Worm (Caenorhabditis elegans): Measurements from ENCODE around the gene C06H2.7.

C06H2.7 gene

DNA sequence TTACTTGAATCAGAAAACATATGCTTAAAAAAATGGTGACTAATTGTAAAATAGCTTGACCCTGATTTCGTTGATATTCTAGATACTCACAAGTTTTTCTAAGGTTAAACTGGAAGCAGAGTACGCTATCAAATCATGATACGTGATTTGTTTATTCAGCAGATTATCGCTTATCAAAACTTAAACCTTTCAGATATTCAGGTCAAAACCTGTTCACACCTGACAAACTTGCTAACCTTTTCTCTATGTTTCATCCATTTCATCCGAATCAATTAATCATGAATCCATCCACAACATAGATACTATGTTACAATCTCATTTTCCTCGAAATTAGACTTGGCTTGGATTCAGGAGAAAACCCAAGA, 3.2 kb upstream of the C06H2.7 start:
- TF ChIP-seq nhr-48 (tag; optimal IDR thresholded peaks at IDR 0.05) (peak; percentile 71), nhr-25 (tag; optimal IDR thresholded peaks at IDR 0.05; ENCODE audit: borderline replicate concordance, insufficient read depth) (peak; percentile 62), nhr-102 (tag; optimal IDR thresholded peaks at IDR 0.05) (peak; percentile 35), aly-2 (tag; optimal IDR thresholded peaks at IDR 0.05) (no peak), zip-11 (GFP tag; IDR thresholded peaks at IDR 0.05) (no peak), aha-1 (tag) (peak; percentile 98), unc-62 (GFP tag; optimal IDR thresholded peaks at IDR 0.05 in 1 of 2) (peak in 1 of 2 experiments; percentile 27), unc-62 (tag; optimal IDR thresholded peaks at IDR 0.05) (no peak), unc-39 (tag; optimal IDR thresholded peaks at IDR 0.05) (no peak), hlh-30 (tag; optimal IDR thresholded peaks at IDR 0.05; ENCODE audit: insufficient read depth) (peak; percentile 30), cey-2 (tag; optimal IDR thresholded peaks at IDR 0.05; ENCODE audit: borderline replicate concordance, insufficient read depth) (peak; percentile 26), zfp-3 (GFP tag; conservative IDR thresholded peaks at IDR 0.05) (peak; percentile 81; the same call in 1 of the 2 replicates), jun-1 (tag; optimal IDR thresholded peaks at IDR 0.05) (no peak), mdl-1 (tag; optimal IDR thresholded peaks at IDR 0.05) (no peak), ceh-28 (tag; optimal IDR thresholded peaks at IDR 0.05) (no peak), ama-1 (optimal IDR thresholded peaks at IDR 0.05) (peak; percentile 44), mep-1 (tag; optimal IDR thresholded peaks at IDR 0.05) (peak; percentile 62)

DNA sequence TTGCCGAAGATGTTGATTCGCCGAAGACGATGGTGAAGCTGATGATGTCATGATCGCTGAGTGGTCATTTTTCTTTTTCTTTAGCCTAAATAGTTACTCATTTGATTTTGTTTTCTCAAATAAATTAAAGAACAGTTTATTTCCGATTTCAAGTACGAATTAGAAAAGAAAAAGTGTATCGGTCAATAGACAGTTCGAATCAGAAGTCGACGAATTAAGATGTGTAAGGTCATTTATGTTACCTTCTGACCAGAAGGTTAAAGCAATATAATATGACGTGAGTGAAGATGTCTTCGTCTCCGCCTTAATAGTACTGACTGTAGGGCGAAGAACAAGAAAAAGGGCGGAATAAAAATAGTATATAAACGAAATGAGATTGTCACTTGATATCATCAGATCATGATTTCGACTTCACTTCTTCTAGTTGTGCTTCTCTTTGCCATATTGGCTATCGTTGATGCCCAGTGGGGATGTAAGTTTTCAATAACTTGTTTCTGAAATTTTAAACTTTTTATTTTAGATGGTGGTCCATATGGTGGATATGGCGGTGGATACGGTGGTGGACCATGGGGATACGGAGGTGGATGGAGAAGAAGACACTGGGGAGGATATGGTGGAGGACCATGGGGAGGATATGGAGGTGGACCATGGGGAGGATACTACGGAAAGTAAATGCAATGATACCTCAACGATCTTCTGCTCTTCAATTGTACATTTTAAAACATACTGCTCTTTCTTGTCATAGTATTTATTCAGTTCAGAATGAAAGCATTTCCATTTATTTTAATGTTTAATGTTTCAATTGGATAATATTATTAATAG, 2.6 kb upstream of the C06H2.7 start, which contains the start of the genes T19C4.24 and nlp-33:
TSS of gene T19C4.24 (minus strand) at position 51 of the 822 bp plus-strand sequence.
TSS of gene nlp-33 (plus strand) at position 389 of the 822 bp plus-strand sequence.
- TF ChIP-seq ceh-82 (tag; optimal IDR thresholded peaks at IDR 0.05): no peak
- no peak for TF ChIP-seq skn-1 (tag; optimal IDR thresholded peaks at IDR 0.05)
- TF ChIP-seq dpl-1 (GFP tag; optimal IDR thresholded peaks at IDR 0.05): no peak
- TF ChIP-seq ceh-62 (tag; optimal IDR thresholded peaks at IDR 0.05): no peak
- no peak for TF ChIP-seq F49E8.2 (tag; optimal IDR thresholded peaks at IDR 0.05; ENCODE audit: borderline replicate concordance)
- no peak for TF ChIP-seq lir-3 (tag; optimal IDR thresholded peaks at IDR 0.05)
- no peak for TF ChIP-seq unc-130 (GFP tag; optimal IDR thresholded peaks at IDR 0.05)
- TF ChIP-seq nhr-42 (GFP tag; IDR thresholded peaks at IDR 0.05): no peak
- no peak for TF ChIP-seq mdl-1 (tag; optimal IDR thresholded peaks at IDR 0.05)
- peak; percentile 94 for TF ChIP-seq ama-1 (optimal IDR thresholded peaks at IDR 0.05)
- TF ChIP-seq ztf-11 (tag; optimal IDR thresholded peaks at IDR 0.05): no peak
- TF ChIP-seq gei-8 (GFP tag; optimal IDR thresholded peaks at IDR 0.05): peak; percentile 50
- TF ChIP-seq ceh-28 (tag; optimal IDR thresholded peaks at IDR 0.05): no peak
- no peak for TF ChIP-seq mes-2 (tag; optimal IDR thresholded peaks at IDR 0.05; ENCODE audit: poor library complexity, severe bottlenecking)
- TF ChIP-seq ZK546.5 (tag; optimal IDR thresholded peaks at IDR 0.05): no peak
- no peak for TF ChIP-seq nhr-237 (tag; optimal IDR thresholded peaks at IDR 0.05)
- TF ChIP-seq zfp-2 (tag; optimal IDR thresholded peaks at IDR 0.05): no peak
- TF ChIP-seq lim-7 (GFP tag; IDR thresholded peaks at IDR 0.05): no peak
- no peak for TF ChIP-seq sdz-12 (GFP tag; optimal IDR thresholded peaks at IDR 0.05)
- no peak for TF ChIP-seq vab-7 (GFP tag; IDR thresholded peaks at IDR 0.05)
- TF ChIP-seq mxl-2 (GFP tag; conservative IDR thresholded peaks at IDR 0.05): 0 out of 2 replicates have a peak, but pooled peaks have one; percentile 50
- no peak for TF ChIP-seq snpc-1.2 (GFP tag; IDR thresholded peaks at IDR 0.05)
- 0 out of 2 replicates have a peak, but pooled peaks have one; percentile 14 for TF ChIP-seq egl-43 (GFP tag; IDR thresholded peaks at IDR 0.05)
- TF ChIP-seq daf-12 (tag; optimal IDR thresholded peaks at IDR 0.05): no peak
- no peak for TF ChIP-seq tag-97 (GFP tag; IDR thresholded peaks at IDR 0.05)
- no peak for TF ChIP-seq fkh-10 (GFP tag; optimal IDR thresholded peaks at IDR 0.05)
- no peak for TF ChIP-seq egl-27 (tag; optimal IDR thresholded peaks at IDR 0.05)
- TF ChIP-seq F44E2.7 (GFP tag; IDR thresholded peaks at IDR 0.05): no peak
- TF ChIP-seq lin-38 (GFP tag; IDR thresholded peaks at IDR 0.05): no peak
- TF ChIP-seq Y48G9A.11 (GFP tag; IDR thresholded peaks at IDR 0.05): no peak
- TF ChIP-seq zip-2 (tag; optimal IDR thresholded peaks at IDR 0.05): no peak
- TF ChIP-seq unc-62 (GFP tag; optimal IDR thresholded peaks at IDR 0.05 in 1 of 2): peak in 1 of 2 experiments; percentile 97
- TF ChIP-seq unc-62 (tag; optimal IDR thresholded peaks at IDR 0.05): no peak
- TF ChIP-seq nhr-25 (tag; optimal IDR thresholded peaks at IDR 0.05; ENCODE audit: borderline replicate concordance, insufficient read depth): peak; percentile 78
- TF ChIP-seq zip-11 (GFP tag; IDR thresholded peaks at IDR 0.05): no peak
- no peak for TF ChIP-seq dmd-9 (GFP tag; IDR thresholded peaks at IDR 0.05)
- no peak for TF ChIP-seq mep-1 (tag; optimal IDR thresholded peaks at IDR 0.05)
- TF ChIP-seq T20F7.1 (GFP tag; optimal IDR thresholded peaks at IDR 0.05): no peak
- no peak for TF ChIP-seq R02D3.7 (tag; optimal IDR thresholded peaks at IDR 0.05)

Data from whole organism, L4 larva.